Fruit fly (Drosophila melanogaster) whole organism, embryonic: Measurements from ENCODE around the gene Pits.
A peak's percentile ranks its signal among the peaks of the same experiment; 100 is the strongest.

ENCODE experiments used
- B-H2 ChIP-seq: fragments of 200-800 bp; sonication (Bioruptor generic); optimal IDR thresholded peaks from 2 replicates; lab custom pipeline; 2018; ENCODE audit warnings: missing biosample characterization, mild to moderate bottlenecking, missing genetic modification characterization
- CG11398 ChIP-seq: fragments of 200-800 bp; sonication (Bioruptor generic); optimal IDR thresholded peaks from 2 replicates; lab custom pipeline; 2016; ENCODE audit warnings: missing biosample characterization, missing genetic modification characterization
- CG11560 ChIP-seq: fragments of 200-800 bp; sonication (Bioruptor generic); IDR thresholded peaks from 3 replicates; pipeline ENCODE4 v1.3.6; 2022; ENCODE audit warnings: missing biosample characterization, missing genetic modification characterization
- CG1233 ChIP-seq: fragments of 200-800 bp; sonication (Bioruptor generic); optimal IDR thresholded peaks from 4 replicates; lab custom pipeline; 2018; ENCODE audit warnings: missing biosample characterization, mild to moderate bottlenecking, missing genetic modification characterization
- CG14860 ChIP-seq: fragments of 200-800 bp; sonication (Bioruptor generic); IDR thresholded peaks from 3 replicates; pipeline ENCODE4 v1.3.6; 2022; ENCODE audit warnings: missing biosample characterization, missing genetic modification characterization; ENCODE audit not compliant: partially characterized antibody
- CG1602 ChIP-seq: fragments of 200-800 bp; sonication (Bioruptor generic); optimal IDR thresholded peaks from 3 replicates; lab custom pipeline; 2016; ENCODE audit warnings: missing biosample characterization, missing genetic modification characterization
- CG17186 ChIP-seq: fragments of 200-800 bp; sonication (Bioruptor generic); optimal IDR thresholded peaks from 3 replicates; lab custom pipeline; 2017; ENCODE audit warnings: missing biosample characterization, missing genetic modification reagents, missing genetic modification characterization
- CG30431 ChIP-seq: fragments of 200-800 bp; sonication (Bioruptor generic); optimal IDR thresholded peaks from 2 replicates; lab custom pipeline; 2017; ENCODE audit warnings: missing biosample characterization, missing genetic modification characterization
- CG3163 ChIP-seq: fragments of 200-800 bp; sonication (Bioruptor generic); optimal IDR thresholded peaks from 3 replicates; lab custom pipeline; 2016; ENCODE audit warnings: missing biosample characterization, missing genetic modification characterization
- CG33557 ChIP-seq: fragments of 200-800 bp; sonication (Bioruptor generic); optimal IDR thresholded peaks from 2 replicates; lab custom pipeline; 2019; ENCODE audit warnings: missing biosample characterization, mild to moderate bottlenecking, missing genetic modification characterization, moderate library complexity
- CG3726 ChIP-seq: fragments of 200-800 bp; sonication (Bioruptor generic); IDR thresholded peaks from 3 replicates; pipeline ENCODE4, ENCODE4 v1.3.6; 2022; ENCODE audit warnings: missing biosample characterization, missing genetic modification characterization
- CG4282 ChIP-seq: fragments of 200-800 bp; sonication (Bioruptor generic); optimal IDR thresholded peaks from 2 replicates; lab custom pipeline; 2016; ENCODE audit warnings: missing biosample characterization, missing genetic modification characterization
- CG4424 ChIP-seq: fragments of 200-800 bp; sonication (Bioruptor generic); optimal IDR thresholded peaks from 3 replicates; lab custom pipeline; 2016; ENCODE audit warnings: missing biosample characterization, missing genetic modification characterization
- CG6654 ChIP-seq: fragments of 200-800 bp; sonication (Bioruptor generic); optimal IDR thresholded peaks from 2 replicates; lab custom pipeline; 2017; ENCODE audit warnings: missing biosample characterization, mild to moderate bottlenecking, missing genetic modification characterization
- CG6854 ChIP-seq: fragments of 200-800 bp; sonication (Bioruptor generic); optimal IDR thresholded peaks from 3 replicates; lab custom pipeline; 2017; ENCODE audit warnings: missing biosample characterization, mild to moderate bottlenecking, missing genetic modification characterization
- CG8281 ChIP-seq: fragments of 200-800 bp; sonication (Bioruptor generic); optimal IDR thresholded peaks from 2 replicates; lab custom pipeline; 2018; ENCODE audit warnings: missing biosample characterization, mild to moderate bottlenecking, missing genetic modification characterization, moderate library complexity
- CG9215 ChIP-seq: fragments of 200-800 bp; sonication (Bioruptor generic); IDR thresholded peaks from 2 replicates; pipeline ENCODE4 v1.3.6; 2022; ENCODE audit warnings: missing biosample characterization, missing genetic modification characterization
- CG9876 ChIP-seq: fragments of 200-800 bp; sonication (Bioruptor generic); optimal IDR thresholded peaks from 2 replicates; lab custom pipeline; 2016; ENCODE audit warnings: missing biosample characterization, missing genetic modification characterization
- CTCF ChIP-seq: fragments of 200-800 bp; sonication (Bioruptor generic); optimal IDR thresholded peaks from 2 replicates; lab custom pipeline; 2017; ENCODE audit warnings: missing biosample characterization, mild to moderate bottlenecking, missing genetic modification characterization, moderate library complexity
- CkIIα-i1 ChIP-seq: fragments of 200-800 bp; sonication (Bioruptor generic); IDR thresholded peaks from 2 replicates; pipeline ENCODE4 v1.3.6; 2022; ENCODE audit warnings: missing biosample characterization, missing genetic modification characterization
- D19A ChIP-seq: fragments of 200-800 bp; optimal IDR thresholded peaks from 3 replicates; lab custom pipeline; 2019; ENCODE audit warnings: missing biosample characterization, mild to moderate bottlenecking, missing genetic modification characterization, moderate library complexity
- Dfd ChIP-seq, 2 experiments: fragments of >200 bp; optimal IDR thresholded peaks; 2 replicates each; lab custom pipeline; 2017; ENCODE audit warnings: missing biosample characterization in 2 of 2, missing genetic modification characterization in 2 of 2
- E2f2 ChIP-seq: fragments of 200-800 bp; sonication (Bioruptor generic); IDR thresholded peaks from 2 replicates; pipeline ENCODE4 v1.3.6; 2022; ENCODE audit warnings: missing biosample characterization, missing genetic modification characterization
- H2.0 ChIP-seq: fragments of 200-800 bp; sonication (Bioruptor generic); IDR thresholded peaks from 2 replicates; pipeline ENCODE4 v1.3.6; 2022; ENCODE audit warnings: missing biosample characterization, missing genetic modification characterization
- Hey ChIP-seq: fragments of 200-800 bp; sonication (Bioruptor generic); optimal IDR thresholded peaks from 3 replicates; lab custom pipeline; 2018; ENCODE audit warnings: missing biosample characterization, mild to moderate bottlenecking, missing genetic modification characterization
- Myb ChIP-seq: fragments of 200-800 bp; sonication (Bioruptor generic); optimal IDR thresholded peaks from 2 replicates; lab custom pipeline; 2016; ENCODE audit warnings: missing biosample characterization, missing genetic modification characterization
- Side ChIP-seq: fragments of 200-800 bp; sonication (Bioruptor generic); optimal IDR thresholded peaks from 2 replicates; lab custom pipeline; 2016; ENCODE audit warnings: missing biosample characterization, missing genetic modification characterization
- Xrp1 ChIP-seq: fragments of 200-800 bp; sonication (Bioruptor generic); IDR thresholded peaks from 2 replicates; pipeline ENCODE4 v1.3.6; 2022; ENCODE audit warnings: missing biosample characterization, missing genetic modification characterization
- YL-1 ChIP-seq: fragments of 200-800 bp; sonication (Bioruptor generic); optimal IDR thresholded peaks from 3 replicates; lab custom pipeline; 2017; ENCODE audit warnings: missing biosample characterization, mild to moderate bottlenecking, missing genetic modification characterization
- ato ChIP-seq: fragments of 200-800 bp; sonication (Bioruptor generic); IDR thresholded peaks from 2 replicates; pipeline ENCODE4 v1.3.6; 2022; ENCODE audit warnings: missing biosample characterization, missing genetic modification characterization; ENCODE audit not compliant: partially characterized antibody
- br ChIP-seq: fragments of >200 bp; optimal IDR thresholded peaks from 2 replicates; lab custom pipeline; 2017
- caup ChIP-seq: fragments of 200-800 bp; sonication (Bioruptor generic); optimal IDR thresholded peaks from 3 replicates; lab custom pipeline; 2017; ENCODE audit warnings: missing biosample characterization, mild to moderate bottlenecking, missing genetic modification characterization, moderate library complexity; ENCODE audit not compliant: severe bottlenecking
- chm ChIP-seq: fragments of 200-800 bp; sonication (Bioruptor generic); IDR thresholded peaks from 2 replicates; pipeline ENCODE4 v1.3.6; 2022; ENCODE audit warnings: missing biosample characterization, missing genetic modification characterization
- dmrt11E ChIP-seq: fragments of 200-800 bp; sonication (Bioruptor generic); optimal IDR thresholded peaks from 3 replicates; lab custom pipeline; 2018; ENCODE audit warnings: missing biosample characterization, mild to moderate bottlenecking, missing genetic modification characterization, moderate library complexity
- exex ChIP-seq: fragments of 200-800 bp; sonication (Bioruptor generic); optimal IDR thresholded peaks from 4 replicates; lab custom pipeline; 2018; ENCODE audit warnings: missing biosample characterization, mild to moderate bottlenecking, missing genetic modification characterization, moderate library complexity
- gce ChIP-seq: fragments of 200-800 bp; sonication (Bioruptor generic); IDR thresholded peaks from 3 replicates; pipeline ENCODE4 v1.3.6; 2022; ENCODE audit warnings: missing biosample characterization, missing genetic modification characterization
- her ChIP-seq: fragments of 200-800 bp; sonication (Bioruptor generic); optimal IDR thresholded peaks from 2 replicates; lab custom pipeline; 2016; ENCODE audit warnings: missing biosample characterization, missing genetic modification characterization
- inv ChIP-seq: fragments of 200-800 bp; sonication (Bioruptor generic); IDR thresholded peaks from 2 replicates; pipeline ENCODE4 v1.3.6; 2022; ENCODE audit warnings: missing biosample characterization, missing genetic modification characterization; ENCODE audit not compliant: partially characterized antibody
- lmd ChIP-seq: fragments of 200-800 bp; sonication (Bioruptor generic); IDR thresholded peaks from 2 replicates; pipeline ENCODE4 v1.3.6; 2022; ENCODE audit warnings: missing biosample characterization, missing genetic modification characterization
- nerfin-2 ChIP-seq: fragments of 200-800 bp; sonication (Bioruptor generic); IDR thresholded peaks from 2 replicates; pipeline ENCODE4 v1.3.6; 2022; ENCODE audit warnings: missing biosample characterization, missing genetic modification characterization; ENCODE audit not compliant: partially characterized antibody
- pfk ChIP-seq: fragments of 200-800 bp; sonication (Bioruptor generic); optimal IDR thresholded peaks from 2 replicates; lab custom pipeline; 2018; ENCODE audit warnings: missing biosample characterization, mild to moderate bottlenecking, missing genetic modification characterization, moderate library complexity
- pho ChIP-seq: fragments of 200-800 bp; sonication (Bioruptor generic); optimal IDR thresholded peaks from 2 replicates; lab custom pipeline; 2016; ENCODE audit warnings: missing biosample characterization, missing genetic modification characterization
- row ChIP-seq: fragments of 200-800 bp; sonication (Bioruptor generic); IDR thresholded peaks from 3 replicates; pipeline ENCODE4 v1.3.6; 2022; ENCODE audit warnings: missing biosample characterization, missing genetic modification characterization
- sens-2 ChIP-seq: fragments of 200-800 bp; sonication (Bioruptor generic); IDR thresholded peaks from 2 replicates; pipeline ENCODE4 v1.3.6; 2022; ENCODE audit warnings: missing biosample characterization, missing genetic modification characterization
- sisA ChIP-seq: fragments of 200-800 bp; sonication (Bioruptor generic); IDR thresholded peaks from 2 replicates; pipeline ENCODE4 v1.3.6; 2022; ENCODE audit warnings: missing biosample characterization, missing genetic modification characterization
- slou ChIP-seq: fragments of 200-800 bp; sonication (Bioruptor generic); optimal IDR thresholded peaks from 3 replicates; lab custom pipeline; 2016; ENCODE audit warnings: missing biosample characterization, missing genetic modification characterization
- sob ChIP-seq: fragments of 200-800 bp; sonication (Bioruptor generic); IDR thresholded peaks from 2 replicates; pipeline ENCODE4 v1.3.6; 2022; ENCODE audit warnings: missing biosample characterization, missing genetic modification characterization
- tll ChIP-seq, 2 experiments: fragments of 200-800 bp in 1 of 2; fragments of >200 bp in 1 of 2; sonication (Bioruptor generic) in 1 of 2; optimal IDR thresholded peaks; 2 replicates each; lab custom pipeline; 2017 to 2019; ENCODE audit warnings: missing biosample characterization in 2 of 2, missing genetic modification characterization in 2 of 2, mild to moderate bottlenecking in 1 of 2, moderate library complexity in 1 of 2
- usp ChIP-seq: fragments of >200 bp; optimal IDR thresholded peaks from 2 replicates; lab custom pipeline; 2017; ENCODE audit warnings: missing biosample characterization, missing genetic modification characterization
- zfh2 ChIP-seq: fragments of 200-800 bp; sonication (Bioruptor generic); optimal IDR thresholded peaks from 2 replicates; lab custom pipeline; 2016; ENCODE audit warnings: missing biosample characterization, missing genetic modification characterization

The Pits gene

dm6 chrX:12631317-12632156 is 48.5 kb upstream of the Pits start, which contains the start of gene Tomosyn (continued):
- TF ChIP-seq CG1602 (GFP tag; lab: Kevin White, UChicago) (no peak), sob (peak; percentile 25; the same call in 1 of the 2 replicates), inv (peak; percentile 69), CG17186 (GFP tag; lab: Kevin White, UChicago) (no peak), CG6854 (no peak), lmd (GFP tag; lab: Robert Waterston, UW) (peak; percentile 39; the same call in 1 of the 2 replicates), CG3163 (GFP tag; lab: Kevin White, UChicago) (no peak), caup (GFP tag; lab: Kevin White, UChicago) (no peak), CTCF (peak; percentile 3)

- TF ChIP-seq Xrp1 (peak; percentile 84), CG4282 (no peak), exex (tag; lab: Kevin White, UChicago) (peak; percentile 76), CG4424 (GFP tag; lab: Kevin White, UChicago) (peak; percentile 72), br (lab: Kevin White, UChicago) (no peak), Side (GFP tag; lab: Kevin White, UChicago) (no peak), ato (GFP tag; lab: Robert Waterston, UW) (no peak), CG33557 (peak; percentile 87), CG30431 (GFP tag; lab: Kevin White, UChicago) (peak; percentile 74), CG9215 (peak; percentile 49), chm (GFP tag; lab: Robert Waterston, UW) (no peak), CG11398 (GFP tag; lab: Kevin White, UChicago) (no peak), usp (no peak), CkIIα-i1 (GFP tag; lab: Robert Waterston, UW) (no peak), pfk (GFP tag; lab: Kevin White, UChicago) (no peak), her (no peak), sens-2 (peak; percentile 7; the same call in 1 of the 2 replicates), CG1233 (GFP tag; lab: Kevin White, UChicago) (peak; percentile 80), H2.0 (peak; percentile 45; the same call in 1 of the 2 replicates), CG3726 (no peak), E2f2 (GFP tag; lab: Robert Waterston, UW) (peak; percentile 59), Dfd (GFP tag; optimal IDR thresholded peaks at IDR 0.05; lab: Kevin White, UChicago) (no peak), CG14860 (no peak), slou (GFP tag; lab: Kevin White, UChicago) (peak; percentile 12), zfh2 (GFP tag; lab: Kevin White, UChicago) (no peak), CG11560 (tag; lab: Robert Waterston, UW) (no peak), sisA (peak; percentile 54; the same call in 1 of the 2 replicates), nerfin-2 (GFP tag; lab: Robert Waterston, UW) (no peak), D19A (peak; percentile 85), CG8281 (tag; lab: Kevin White, UChicago) (peak; percentile 59), B-H2 (GFP tag; lab: Kevin White, UChicago) (peak; percentile 93), row (peak; percentile 90), gce (GFP tag; lab: Robert Waterston, UW) (no peak), pho (no peak), dmrt11E (tag; lab: Kevin White, UChicago) (peak; percentile 85), CG9876 (no peak), CG6654 (GFP tag; lab: Kevin White, UChicago) (peak; percentile 48), tll (GFP tag; optimal IDR thresholded peaks at IDR 0.05; lab: Kevin White, UChicago) (peak in 1 of 2 experiments; percentile 28), Hey (tag; lab: Kevin White, UChicago) (peak; percentile 1), YL-1 (GFP tag; lab: Kevin White, UChicago) (peak; percentile 61), Myb (no peak)
Observed at dm6 chrX:12629564-12629963, 46.6 kb upstream of the Pits start, which contains the start of the genes Aven and CG2540. Gene Aven, minus strand, starts transcription at chrX:12629640. Gene CG2540, plus strand, starts transcription at chrX:12629878.
